Fruit fly (Drosophila melanogaster) Kc167 (cell line): ENCODE results near the gene CG34163.

Experiments
- Myc ChIP-seq: fragments of >200 bp; optimal IDR thresholded peaks from 2 replicates; lab custom pipeline; 2017; ENCODE audit warnings: missing external identifiers
- Sin3A ChIP-seq: fragments of >200 bp; optimal IDR thresholded peaks from 2 replicates; lab custom pipeline; 2018; ENCODE audit warnings: missing external identifiers
- psq ChIP-seq: fragments of >200 bp; optimal IDR thresholded peaks from 2 replicates; lab custom pipeline; 2017; ENCODE audit warnings: missing external identifiers

DNA sequence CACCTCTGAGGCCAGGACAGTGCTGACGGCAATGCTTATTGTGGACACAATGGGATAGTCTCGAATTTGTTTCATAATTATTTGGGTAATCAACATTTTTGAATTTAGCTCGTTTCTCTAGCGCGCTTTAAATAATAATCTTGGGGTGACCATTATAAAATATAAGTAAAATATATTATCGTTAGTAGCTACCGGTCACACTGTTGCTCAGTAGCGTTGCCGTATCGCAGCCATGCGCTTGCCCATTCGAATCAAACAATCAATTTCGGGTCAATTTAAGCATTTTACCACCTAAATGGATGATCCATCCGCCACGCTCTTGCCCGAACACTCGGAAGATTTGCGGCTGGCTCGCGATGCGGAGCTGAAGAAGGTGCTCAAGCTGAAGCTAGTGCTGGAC lies 1.7 kb downstream of the CG34163 start, which contains the start of the genes zuc and dgt2:
- TF ChIP-seq Sin3A (lab: Kevin White, UChicago) (no peak), psq (lab: Kevin White, UChicago) (no peak), Myc (lab: Kevin White, UChicago) (no peak)
